Worm (Caenorhabditis elegans) whole organism, young adult: ENCODE measurements around the gene dyci-1.

ENCODE experiments used
- F49E8.2 ChIP-seq: sonication (generic microtip); optimal IDR thresholded peaks from 3 replicates; lab custom pipeline; 2017; ENCODE audit warnings: missing genetic modification characterization, mild to moderate bottlenecking, missing compliant biosample characterization, antibody characterized with exemption, moderate library complexity; ENCODE audit not compliant: insufficient read depth
- F57A8.1 ChIP-seq: fragments of 200-800 bp; sonication (Bioruptor generic); optimal IDR thresholded peaks from 2 replicates; lab custom pipeline; 2018; ENCODE audit warnings: mild to moderate bottlenecking, missing genetic modification characterization, moderate library complexity, missing compliant biosample characterization
- athp-1 ChIP-seq: sonication (generic microtip); optimal IDR thresholded peaks from 2 replicates; lab custom pipeline; 2017; ENCODE audit warnings: mild to moderate bottlenecking, missing genetic modification characterization, missing compliant biosample characterization
- ceh-27 ChIP-seq: fragments of 200-800 bp; sonication (Bioruptor generic); optimal IDR thresholded peaks from 2 replicates; lab custom pipeline; 2018; ENCODE audit warnings: mild to moderate bottlenecking, missing genetic modification characterization, moderate library complexity, missing compliant biosample characterization
- efl-1 ChIP-seq: fragments of 150-350 bp; optimal IDR thresholded peaks from 2 replicates; lab custom pipeline; 2014; ENCODE audit warnings: missing biosample characterization, missing genetic modification reagents, missing genetic modification characterization
- egl-18 ChIP-seq: fragments of 200-800 bp; sonication (Bioruptor generic); IDR thresholded peaks from 2 replicates; pipeline ENCODE4 v1.3.6; 2022; ENCODE audit warnings: missing genetic modification reagents, missing genetic modification characterization, missing compliant biosample characterization
- lin-40 ChIP-seq: sonication (generic microtip); optimal IDR thresholded peaks from 2 replicates; lab custom pipeline; 2016; ENCODE audit warnings: missing genetic modification characterization, mild to moderate bottlenecking, missing compliant biosample characterization, missing genotype, missing genetic modification reagents
- lir-1 ChIP-seq: fragments of 200-800 bp; sonication (Bioruptor generic); conservative IDR thresholded peaks from 2 replicates; pipeline ENCODE4 v1.3.6; 2022; ENCODE audit warnings: missing genetic modification reagents, missing genetic modification characterization, missing compliant biosample characterization
- pha-4 ChIP-seq: fragments of 150-350 bp; sonication (generic microtip); optimal IDR thresholded peaks from 2 replicates; lab custom pipeline; 2014; ENCODE audit warnings: missing biosample characterization, missing genetic modification reagents, missing genetic modification characterization
- rpc-1 ChIP-seq, 2 experiments: fragments of 150-350 bp in 1 of 2; sonication (generic microtip) in 1 of 2; optimal IDR thresholded peaks; 2 replicates each; lab custom pipeline; 2014 to 2018; ENCODE audit warnings: missing biosample characterization in 1 of 2, missing genetic modification characterization in 1 of 2, missing genetic modification reagents in 1 of 2, missing genotype in 1 of 2
- xnd-1 ChIP-seq: sonication (generic microtip); optimal IDR thresholded peaks from 2 replicates; lab custom pipeline; 2016; ENCODE audit warnings: missing genotype, missing genetic modification reagents, missing genetic modification characterization, missing compliant biosample characterization
- ztf-22 ChIP-seq: fragments of 200-800 bp; sonication (Bioruptor generic); optimal IDR thresholded peaks from 2 replicates; lab custom pipeline; 2018; ENCODE audit warnings: mild to moderate bottlenecking, missing genetic modification characterization, moderate library complexity, missing compliant biosample characterization

ce11 chrIV:6833617-6834016 is 48.5 kb upstream of the dyci-1 start:
- TF ChIP-seq ceh-27 (no peak), efl-1 (GFP tag; lab: Kevin White, UChicago) (no peak), F57A8.1 (GFP tag; lab: Kevin White, UChicago) (no peak), pha-4 (no peak), ztf-22 (GFP tag; lab: Kevin White, UChicago) (no peak), athp-1 (no peak), rpc-1 (optimal IDR thresholded peaks at IDR 0.05; lab: Kevin White, UChicago) (no peak), rpc-1 (tag; optimal IDR thresholded peaks at IDR 0.05; lab: Kevin White, UChicago) (no peak), lin-40 (tag; lab: Kevin White, UChicago) (no peak), xnd-1 (tag; lab: Kevin White, UChicago) (no peak), egl-18 (GFP tag; lab: Robert Waterston, UW) (no peak), lir-1 (GFP tag; lab: Robert Waterston, UW) (no peak), F49E8.2 (tag; lab: Kevin White, UChicago) (no peak)
